Worm (Caenorhabditis elegans): ENCODE data around the gene srab-20.

DNA sequence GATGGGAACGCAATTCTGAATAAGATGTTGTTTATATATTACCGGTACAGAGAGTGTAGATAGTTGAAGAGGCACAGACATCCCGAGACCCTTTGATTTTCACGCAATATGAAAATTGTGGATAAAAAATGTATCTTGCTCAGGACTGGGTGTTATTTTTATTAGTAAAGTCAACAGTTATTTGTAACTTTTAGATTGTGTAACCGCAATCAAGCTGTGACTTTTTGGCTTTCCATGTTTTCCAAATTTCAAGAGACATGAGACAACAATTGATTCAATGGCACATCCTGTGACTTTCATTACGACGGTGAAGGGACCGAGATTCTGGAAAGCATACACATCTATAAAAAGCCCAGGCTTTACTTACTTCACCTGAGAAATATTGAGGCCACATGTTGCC lies 47.4 kb downstream of the srab-20 start:
- no peak for TF ChIP-seq lin-39 (tag; optimal IDR thresholded peaks at IDR 0.05)
- TF ChIP-seq efl-1 (optimal IDR thresholded peaks at IDR 0.05), result no peak
- TF ChIP-seq efl-1 (GFP tag; optimal IDR thresholded peaks at IDR 0.05 in 1 of 2), result no peak
- TF ChIP-seq rnt-1 (tag; optimal IDR thresholded peaks at IDR 0.05), result no peak
- TF ChIP-seq unc-130 (tag; optimal IDR thresholded peaks at IDR 0.05), result no peak
- no peak for TF ChIP-seq jun-1 (tag; optimal IDR thresholded peaks at IDR 0.05)
- no peak for TF ChIP-seq elt-2 (tag; optimal IDR thresholded peaks at IDR 0.05)
- no peak for TF ChIP-seq ceh-82 (tag; optimal IDR thresholded peaks at IDR 0.05)
- TF ChIP-seq mdl-1 (tag; optimal IDR thresholded peaks at IDR 0.05), result no peak
- TF ChIP-seq lin-13 (GFP tag; optimal IDR thresholded peaks at IDR 0.05), result no peak
